Fruit fly (Drosophila melanogaster): Measurements from ENCODE around the gene CG13445.

CG13445 gene

dm6 chr3L:15816714-15817113, 7.4 kb downstream of the CG13445 start, which contains the start of gene CkIIalpha-i1 (continued):
- TF ChIP-seq Vsx1 (GFP tag; optimal IDR thresholded peaks at IDR 0.05) (no peak), CG7963 (GFP tag; IDR thresholded peaks at IDR 0.05; ENCODE audit: partially characterized antibody) (peak; percentile 99), Doc2 (GFP tag; IDR thresholded peaks at IDR 0.05) (no peak), CG34376 (GFP tag; optimal IDR thresholded peaks at IDR 0.05) (no peak), Abd-B (GFP tag; optimal IDR thresholded peaks at IDR 0.05) (no peak), Mad (GFP tag; optimal IDR thresholded peaks at IDR 0.05) (no peak), CG2712 (tag; optimal IDR thresholded peaks at IDR 0.05) (no peak)

dm6 chr3L:15823780-15824423, 14.6 kb downstream of the CG13445 start:
- TF ChIP-seq pan (optimal IDR thresholded peaks at IDR 0.05) = no peak
- no peak for TF ChIP-seq pan (GFP tag; optimal IDR thresholded peaks at IDR 0.05 in 1 of 2, IDR thresholded peaks at IDR 0.05 in 1 of 2)
- TF ChIP-seq CG8388 (GFP tag; optimal IDR thresholded peaks at IDR 0.05) = no peak
- peak; percentile 22 for TF ChIP-seq B-H2 (GFP tag; optimal IDR thresholded peaks at IDR 0.05)
- peak; percentile 15 for TF ChIP-seq cg (GFP tag; optimal IDR thresholded peaks at IDR 0.05)
- no peak for TF ChIP-seq grn (GFP tag; optimal IDR thresholded peaks at IDR 0.05)
- TF ChIP-seq CG15514 (GFP tag; optimal IDR thresholded peaks at IDR 0.05) = peak; percentile 35
- TF ChIP-seq CG8924 (tag; optimal IDR thresholded peaks at IDR 0.05) = peak; percentile 12
- TF ChIP-seq Hmr (GFP tag; optimal IDR thresholded peaks at IDR 0.05) = peak; percentile 15
- peak; percentile 6 for TF ChIP-seq CG10147 (GFP tag; optimal IDR thresholded peaks at IDR 0.05)
- TF ChIP-seq CG34376 (GFP tag; optimal IDR thresholded peaks at IDR 0.05) = peak; percentile 62
- TF ChIP-seq schlank (tag; optimal IDR thresholded peaks at IDR 0.05) = no peak
- TF ChIP-seq HmgZ (tag; optimal IDR thresholded peaks at IDR 0.05) = peak; percentile 34
- TF ChIP-seq CG12071 (GFP tag; optimal IDR thresholded peaks at IDR 0.05) = peak; percentile 21
- no peak for TF ChIP-seq Lim3 (GFP tag; IDR thresholded peaks at IDR 0.05)
- peak; percentile 73 for TF ChIP-seq CG10543 (GFP tag; optimal IDR thresholded peaks at IDR 0.05)
- peak; percentile 58 for TF ChIP-seq Med (GFP tag)
- peak; percentile 46 for TF ChIP-seq nau (GFP tag; optimal IDR thresholded peaks at IDR 0.05)
- no peak for TF ChIP-seq Fer2 (tag; optimal IDR thresholded peaks at IDR 0.05)
- TF ChIP-seq CG4360 (GFP tag; IDR thresholded peaks at IDR 0.05) = peak; percentile 78
- TF ChIP-seq YL-1 (GFP tag; optimal IDR thresholded peaks at IDR 0.05) = peak; percentile 7
- peak; percentile 61 for TF ChIP-seq CG8281 (tag; optimal IDR thresholded peaks at IDR 0.05)
- no peak for TF ChIP-seq CG1024 (GFP tag; IDR thresholded peaks at IDR 0.05)
- peak; percentile 34 for TF ChIP-seq CG15269 (tag; optimal IDR thresholded peaks at IDR 0.05)
- TF ChIP-seq CG9817 (tag; optimal IDR thresholded peaks at IDR 0.05) = no peak
- TF ChIP-seq CG13123 (GFP tag; optimal IDR thresholded peaks at IDR 0.05) = no peak
- TF ChIP-seq so (GFP tag; IDR thresholded peaks at IDR 0.05) = 0 out of 3 replicates have a peak, but pooled peaks have one; percentile 39
- TF ChIP-seq CG2712 (tag; optimal IDR thresholded peaks at IDR 0.05) = peak; percentile 14
- peak; percentile 5 for TF ChIP-seq wek (GFP tag; optimal IDR thresholded peaks at IDR 0.05)
- TF ChIP-seq sna (GFP tag; IDR thresholded peaks at IDR 0.05; ENCODE audit: partially characterized antibody) = 0 out of 2 replicates have a peak, but pooled peaks have one; percentile 6
- peak; percentile 19 for TF ChIP-seq fd64A (GFP tag; optimal IDR thresholded peaks at IDR 0.05)
- peak; percentile 14 for TF ChIP-seq odd (GFP tag; optimal IDR thresholded peaks at IDR 0.05)
- TF ChIP-seq lab (GFP tag; optimal IDR thresholded peaks at IDR 0.05) = peak; percentile 36
- peak; percentile 98 for TF ChIP-seq mirr (GFP tag; optimal IDR thresholded peaks at IDR 0.05)
- peak; percentile 23 for TF ChIP-seq sens (GFP tag)
- TF ChIP-seq CG11504 (tag; optimal IDR thresholded peaks at IDR 0.05) = peak; percentile 14
- TF ChIP-seq CG12659 (GFP tag; optimal IDR thresholded peaks at IDR 0.05) = peak; percentile 14
- TF ChIP-seq CG33213 (GFP tag; optimal IDR thresholded peaks at IDR 0.05) = no peak
- peak; percentile 27 for TF ChIP-seq CG17568 (GFP tag; optimal IDR thresholded peaks at IDR 0.05)
- TF ChIP-seq fd96Cb (tag; optimal IDR thresholded peaks at IDR 0.05) = no peak
- peak; percentile 27 for TF ChIP-seq CG7987 (GFP tag; optimal IDR thresholded peaks at IDR 0.05)
- peak; percentile 28 for TF ChIP-seq ATbp (GFP tag; optimal IDR thresholded peaks at IDR 0.05)
